Worm (Caenorhabditis elegans) whole organism, early embryonic: ENCODE results near the gene egl-9.

Experiments used
- F13C5.2 ChIP-seq: sonication (generic microtip); optimal IDR thresholded peaks from 2 replicates; lab custom pipeline; 2017; ENCODE audit warnings: mild to moderate bottlenecking, missing genetic modification characterization, inconsistent platforms, missing compliant biosample characterization
- aly-1 ChIP-seq: sonication (generic microtip); optimal IDR thresholded peaks from 2 replicates; lab custom pipeline; 2016; ENCODE audit warnings: missing genetic modification characterization, missing compliant biosample characterization
- ama-1 ChIP-seq: fragments of 150-350 bp; optimal IDR thresholded peaks from 2 replicates; lab custom pipeline; 2014
- ceh-13 ChIP-seq: fragments of 200-800 bp; sonication (Bioruptor generic); optimal IDR thresholded peaks from 2 replicates; lab custom pipeline; 2018; ENCODE audit warnings: mild to moderate bottlenecking, missing genetic modification characterization, missing compliant biosample characterization
- ceh-36 ChIP-seq: sonication (generic microtip); optimal IDR thresholded peaks from 2 replicates; lab custom pipeline; 2016; ENCODE audit warnings: missing genetic modification characterization, inconsistent platforms, missing compliant biosample characterization
- ets-7 ChIP-seq: sonication (generic microtip); optimal IDR thresholded peaks from 2 replicates; lab custom pipeline; 2016; ENCODE audit warnings: missing genotype, missing genetic modification characterization, missing compliant biosample characterization
- flt-1 ChIP-seq: fragments of 200-800 bp; sonication (Bioruptor generic); IDR thresholded peaks from 2 replicates; pipeline ENCODE4 v1.3.6; 2022; ENCODE audit warnings: missing genetic modification characterization, missing compliant biosample characterization
- hmbx-1 ChIP-seq: sonication (generic microtip); optimal IDR thresholded peaks from 2 replicates; lab custom pipeline; 2016; ENCODE audit warnings: mild to moderate bottlenecking, missing genetic modification characterization, missing compliant biosample characterization
- hmg-4 ChIP-seq: fragments of 200-800 bp; sonication (Bioruptor generic); optimal IDR thresholded peaks from 2 replicates; lab custom pipeline; 2018; ENCODE audit warnings: mild to moderate bottlenecking, missing genetic modification characterization, missing compliant biosample characterization
- hnd-1 ChIP-seq: sonication (generic microtip); optimal IDR thresholded peaks from 2 replicates; lab custom pipeline; 2016; ENCODE audit warnings: missing genetic modification characterization, missing compliant biosample characterization
- pes-1 ChIP-seq: fragments of 200-800 bp; sonication (Bioruptor generic); IDR thresholded peaks from 2 replicates; pipeline ENCODE4 v1.3.6; 2022; ENCODE audit warnings: missing genetic modification reagents, missing genetic modification characterization, missing compliant biosample characterization
- scrt-1 ChIP-seq: fragments of 200-800 bp; sonication (Bioruptor generic); IDR thresholded peaks from 2 replicates; pipeline ENCODE4 v1.3.6; 2022; ENCODE audit warnings: missing genetic modification characterization, missing compliant biosample characterization
- sea-1 ChIP-seq: fragments of 200-800 bp; sonication (Bioruptor generic); conservative IDR thresholded peaks from 2 replicates; pipeline ENCODE4 v1.3.6; 2022; ENCODE audit warnings: missing genetic modification characterization, missing compliant biosample characterization
- tbx-11 ChIP-seq: fragments of 200-800 bp; sonication (Bioruptor generic); IDR thresholded peaks from 2 replicates; pipeline ENCODE4 v1.3.6; 2022; ENCODE audit warnings: missing genetic modification characterization, missing compliant biosample characterization
- tbx-37 ChIP-seq: fragments of 200-800 bp; sonication (Bioruptor generic); conservative IDR thresholded peaks from 2 replicates; pipeline ENCODE4 v1.3.6; 2022; ENCODE audit warnings: missing genetic modification reagents, missing genetic modification characterization, missing compliant biosample characterization
- tra-4 ChIP-seq: sonication (generic microtip); optimal IDR thresholded peaks from 2 replicates; lab custom pipeline; 2017; ENCODE audit warnings: missing genetic modification characterization, missing compliant biosample characterization

egl-9 gene

DNA sequence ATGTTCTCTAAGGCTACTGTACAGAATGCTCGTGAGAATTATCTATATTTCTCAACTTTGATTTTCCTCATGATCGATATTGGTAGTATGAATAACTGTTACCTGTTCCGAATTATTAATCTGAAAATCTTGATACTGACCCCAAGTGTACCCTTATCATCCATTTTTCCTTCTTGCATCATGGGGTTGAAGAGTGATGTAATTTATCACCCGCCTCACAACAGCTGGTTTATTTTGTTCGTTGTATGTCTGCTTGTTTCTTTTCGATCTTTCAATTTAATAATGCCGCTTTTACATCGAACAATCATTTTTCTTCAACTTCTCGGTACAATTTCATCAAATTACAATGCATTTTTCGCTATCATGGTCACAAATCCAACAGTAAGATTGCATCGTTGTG, 40.5 kb downstream of the egl-9 start, which contains the start of gene C35A5.6:
TSS of gene C35A5.6 (plus strand) at position 283 of the 400 bp plus-strand sequence.
- TF ChIP-seq hmbx-1, result no peak
- no peak for TF ChIP-seq flt-1 (GFP tag; lab: Robert Waterston, UW)
- TF ChIP-seq scrt-1 (GFP tag; lab: Robert Waterston, UW), result no peak
- no peak for TF ChIP-seq ama-1 (lab: Kevin White, UChicago)
- TF ChIP-seq pes-1 (GFP tag; lab: Robert Waterston, UW), result no peak
- TF ChIP-seq sea-1 (GFP tag; lab: Robert Waterston, UW), result no peak
- TF ChIP-seq ets-7 (tag; lab: Kevin White, UChicago), result no peak
- no peak for TF ChIP-seq ceh-36 (tag; lab: Kevin White, UChicago)

DNA sequence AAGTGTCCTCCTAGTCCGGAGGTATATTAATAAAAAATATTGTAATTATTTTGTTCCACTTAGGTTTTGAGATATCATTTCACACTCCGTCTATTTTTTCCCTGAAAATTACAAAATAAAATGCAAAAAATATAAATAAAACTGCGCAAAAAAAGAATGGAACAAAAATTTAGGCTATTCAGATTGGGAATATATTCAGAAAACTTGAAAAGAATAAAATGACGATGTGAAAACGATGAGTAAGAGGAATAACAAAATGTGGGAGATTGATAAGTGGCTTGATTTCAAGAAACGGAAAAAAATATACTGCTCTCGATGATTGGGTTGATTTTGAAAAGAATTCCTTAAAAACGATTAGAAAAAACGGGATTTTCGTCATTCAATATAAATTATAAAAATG, 46.0 kb downstream of the egl-9 start, which contains the start of gene dmsr-8:
TSS of gene dmsr-8 (minus strand) at position 101 of the 400 bp plus-strand sequence.
- no peak for TF ChIP-seq ets-7 (tag; lab: Kevin White, UChicago)
- TF ChIP-seq tbx-11 (GFP tag; lab: Robert Waterston, UW), result no peak
- TF ChIP-seq ceh-36 (tag; lab: Kevin White, UChicago), result no peak
- no peak for TF ChIP-seq sea-1 (GFP tag; lab: Robert Waterston, UW)
- TF ChIP-seq pes-1 (GFP tag; lab: Robert Waterston, UW), result no peak
- no peak for TF ChIP-seq ceh-13 (GFP tag; lab: Kevin White, UChicago)
- TF ChIP-seq ama-1 (lab: Kevin White, UChicago), result no peak
- TF ChIP-seq hmg-4 (GFP tag; lab: Kevin White, UChicago), result no peak
- TF ChIP-seq tra-4 (tag; lab: Kevin White, UChicago), result no peak
- no peak for TF ChIP-seq tbx-37 (GFP tag; lab: Robert Waterston, UW)
- TF ChIP-seq F13C5.2 (tag; lab: Kevin White, UChicago), result no peak

DNA sequence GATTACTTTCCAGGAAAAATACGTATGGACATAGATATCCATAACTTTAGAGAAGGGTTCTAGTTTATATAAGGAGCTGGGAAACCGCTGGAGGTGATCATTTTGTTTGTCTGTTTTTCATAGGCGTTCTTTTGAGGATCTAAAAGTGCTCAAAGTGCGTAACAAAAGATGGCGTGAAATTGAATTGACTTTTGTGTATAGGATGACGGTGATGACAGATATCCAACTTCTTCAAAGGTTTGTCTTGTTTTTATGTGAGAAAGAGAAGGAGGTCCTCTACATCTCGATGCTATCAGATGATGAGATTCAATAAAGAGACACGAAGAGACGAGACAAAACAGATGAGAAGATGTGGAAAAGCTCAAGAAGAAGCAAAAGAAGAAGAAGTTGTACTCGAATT, 48.4 kb downstream of the egl-9 start:
- TF ChIP-seq aly-1 (tag; lab: Kevin White, UChicago), result no peak
- no peak for TF ChIP-seq ceh-13 (GFP tag; lab: Kevin White, UChicago)
- no peak for TF ChIP-seq hmbx-1
- TF ChIP-seq pes-1 (GFP tag; lab: Robert Waterston, UW), result no peak
- no peak for TF ChIP-seq ets-7 (tag; lab: Kevin White, UChicago)
- TF ChIP-seq tbx-11 (GFP tag; lab: Robert Waterston, UW), result no peak
- no peak for TF ChIP-seq ceh-36 (tag; lab: Kevin White, UChicago)
- TF ChIP-seq sea-1 (GFP tag; lab: Robert Waterston, UW), result no peak

- TF ChIP-seq tbx-37 (GFP tag; lab: Robert Waterston, UW) (peak; percentile 72), ets-7 (tag; lab: Kevin White, UChicago) (no peak), hnd-1 (tag; lab: Kevin White, UChicago) (no peak)
Measured at ce11 chrV:10525902-10526301, 57.6 kb downstream of the egl-9 start, which contains the start of the genes C35A5.8 and hda-11. TSS of gene C35A5.8 (minus strand) at chrV:10525908. TSS of gene hda-11 (plus strand) at chrV:10526184.
